Worm (Caenorhabditis elegans) whole organism, L2 larva: ENCODE measurements around the gene T23F6.3.

Experiments used
- C34F6.9 ChIP-seq: fragments of 150-350 bp; optimal IDR thresholded peaks from 2 replicates; lab custom pipeline; 2014; ENCODE audit warnings: missing biosample characterization, missing genetic modification characterization
- F13H6.1 ChIP-seq: sonication (generic microtip); optimal IDR thresholded peaks from 2 replicates; lab custom pipeline; 2016; ENCODE audit warnings: missing genetic modification characterization, missing compliant biosample characterization
- R02D3.7 ChIP-seq: fragments of 150-350 bp; optimal IDR thresholded peaks from 2 replicates; lab custom pipeline; 2014; ENCODE audit warnings: missing biosample characterization, missing genetic modification characterization
- Y55F3AM.14 ChIP-seq: fragments of 200-800 bp; sonication (Bioruptor generic); optimal IDR thresholded peaks from 2 replicates; lab custom pipeline; 2018; ENCODE audit warnings: mild to moderate bottlenecking, missing genetic modification characterization, missing compliant biosample characterization
- ZK546.5 ChIP-seq: sonication (generic microtip); optimal IDR thresholded peaks from 2 replicates; lab custom pipeline; 2017; ENCODE audit warnings: missing biosample characterization, missing genetic modification characterization
- alr-1 ChIP-seq: fragments of 150-350 bp; optimal IDR thresholded peaks from 2 replicates; lab custom pipeline; 2014; ENCODE audit warnings: missing biosample characterization, missing genetic modification characterization
- aly-2 ChIP-seq: fragments of 150-350 bp; optimal IDR thresholded peaks from 2 replicates; lab custom pipeline; 2014; ENCODE audit warnings: missing biosample characterization, missing genetic modification characterization
- ama-1 ChIP-seq: fragments of 150-350 bp; optimal IDR thresholded peaks from 2 replicates; lab custom pipeline; 2018; ENCODE audit warnings: inconsistent platforms
- blmp-1 ChIP-seq: sonication (generic microtip); optimal IDR thresholded peaks from 2 replicates; lab custom pipeline; 2017; ENCODE audit warnings: missing genetic modification characterization, mild to moderate bottlenecking, missing compliant biosample characterization, antibody characterized with exemption, moderate library complexity; ENCODE audit not compliant: insufficient read depth
- ceh-16 ChIP-seq: fragments of 150-350 bp; optimal IDR thresholded peaks from 2 replicates; lab custom pipeline; 2014; ENCODE audit warnings: missing biosample characterization, missing genetic modification characterization
- ceh-82 ChIP-seq: fragments of 150-350 bp; optimal IDR thresholded peaks from 2 replicates; lab custom pipeline; 2014; ENCODE audit warnings: missing biosample characterization, missing genetic modification characterization
- crh-2 ChIP-seq: sonication (generic microtip); optimal IDR thresholded peaks from 2 replicates; lab custom pipeline; 2017; ENCODE audit warnings: missing biosample characterization, missing genetic modification characterization
- dmd-4 ChIP-seq: sonication (generic microtip); optimal IDR thresholded peaks from 2 replicates; lab custom pipeline; 2017; ENCODE audit warnings: missing biosample characterization, missing genetic modification characterization
- egl-27 ChIP-seq: sonication (generic microtip); optimal IDR thresholded peaks from 3 replicates; lab custom pipeline; 2017; ENCODE audit warnings: missing biosample characterization, missing genetic modification reagents, missing genetic modification characterization
- elt-1 ChIP-seq: fragments of 150-350 bp; optimal IDR thresholded peaks from 2 replicates; lab custom pipeline; 2014; ENCODE audit warnings: missing biosample characterization, missing genetic modification characterization
- elt-3 ChIP-seq: sonication (generic microtip); optimal IDR thresholded peaks from 2 replicates; lab custom pipeline; 2017; ENCODE audit warnings: missing biosample characterization, missing genetic modification characterization
- fos-1 ChIP-seq: fragments of 150-350 bp; optimal IDR thresholded peaks from 2 replicates; lab custom pipeline; 2014; ENCODE audit warnings: missing biosample characterization, missing genetic modification characterization
- gmeb-1 ChIP-seq: fragments of 150-350 bp; optimal IDR thresholded peaks from 2 replicates; lab custom pipeline; 2014; ENCODE audit warnings: missing biosample characterization, missing genetic modification characterization
- lin-11 ChIP-seq: fragments of 150-350 bp; sonication (generic microtip); optimal IDR thresholded peaks from 2 replicates; lab custom pipeline; 2014; ENCODE audit warnings: missing biosample characterization, missing genetic modification characterization, inconsistent platforms, mixed read lengths
- lin-13 ChIP-seq: fragments of 150-350 bp; optimal IDR thresholded peaks from 2 replicates; lab custom pipeline; 2014; ENCODE audit warnings: missing biosample characterization, missing genetic modification reagents, missing genetic modification characterization
- lin-39 ChIP-seq: fragments of 150-350 bp; optimal IDR thresholded peaks from 2 replicates; lab custom pipeline; 2014; ENCODE audit warnings: missing biosample characterization, missing genetic modification reagents, missing genetic modification characterization
- lsy-2 ChIP-seq, 2 experiments: fragments of 150-350 bp in 1 of 2; sonication (generic microtip) in 1 of 2; optimal IDR thresholded peaks; 2 replicates each; lab custom pipeline; 2014 to 2017; ENCODE audit warnings: missing biosample characterization in 2 of 2, missing genetic modification characterization in 2 of 2
- mab-5 ChIP-seq: fragments of 150-350 bp; optimal IDR thresholded peaks from 2 replicates; lab custom pipeline; 2014; ENCODE audit warnings: missing biosample characterization, missing genetic modification characterization
- mdl-1 ChIP-seq, 2 experiments: fragments of 150-350 bp in 1 of 2; sonication (generic microtip) in 1 of 2; optimal IDR thresholded peaks; 2 replicates each; lab custom pipeline; 2017; ENCODE audit warnings: missing biosample characterization in 2 of 2, missing genetic modification characterization in 2 of 2
- nhr-10 ChIP-seq: sonication (generic microtip); optimal IDR thresholded peaks from 2 replicates; lab custom pipeline; 2017; ENCODE audit warnings: missing biosample characterization, missing genetic modification characterization
- nhr-11 ChIP-seq: fragments of 150-350 bp; optimal IDR thresholded peaks from 2 replicates; lab custom pipeline; 2014; ENCODE audit warnings: missing biosample characterization, missing genetic modification characterization
- nhr-12 ChIP-seq: fragments of 150-350 bp; optimal IDR thresholded peaks from 2 replicates; lab custom pipeline; 2014; ENCODE audit warnings: missing biosample characterization, missing genetic modification characterization
- nhr-129 ChIP-seq: fragments of 150-350 bp; optimal IDR thresholded peaks from 2 replicates; lab custom pipeline; 2014; ENCODE audit warnings: missing biosample characterization, missing genetic modification characterization
- nhr-21 ChIP-seq: fragments of 150-350 bp; optimal IDR thresholded peaks from 2 replicates; lab custom pipeline; 2014; ENCODE audit warnings: missing biosample characterization, missing genetic modification characterization
- nhr-23 ChIP-seq: fragments of 150-350 bp; optimal IDR thresholded peaks from 2 replicates; lab custom pipeline; 2014; ENCODE audit warnings: missing biosample characterization, missing genetic modification reagents, missing genetic modification characterization
- nhr-237 ChIP-seq: fragments of 150-350 bp; optimal IDR thresholded peaks from 2 replicates; lab custom pipeline; 2014; ENCODE audit warnings: missing biosample characterization, missing genetic modification characterization
- nhr-25 ChIP-seq: fragments of 150-350 bp; sonication (generic microtip); optimal IDR thresholded peaks from 3 replicates; lab custom pipeline; 2014; ENCODE audit warnings: missing biosample characterization, missing genetic modification characterization
- nhr-6 ChIP-seq: fragments of 150-350 bp; optimal IDR thresholded peaks from 2 replicates; lab custom pipeline; 2014; ENCODE audit warnings: missing biosample characterization, missing genetic modification characterization
- nhr-77 ChIP-seq: fragments of 150-350 bp; optimal IDR thresholded peaks from 2 replicates; lab custom pipeline; 2014; ENCODE audit warnings: missing biosample characterization, missing genetic modification characterization
- peb-1 ChIP-seq: fragments of 150-350 bp; optimal IDR thresholded peaks from 2 replicates; lab custom pipeline; 2014; ENCODE audit warnings: missing biosample characterization, missing genetic modification characterization
- sem-4 ChIP-seq: fragments of 150-350 bp; optimal IDR thresholded peaks from 2 replicates; lab custom pipeline; 2014; ENCODE audit warnings: missing biosample characterization, missing genetic modification reagents, missing genetic modification characterization
- skn-1 ChIP-seq: sonication (generic microtip); optimal IDR thresholded peaks from 2 replicates; lab custom pipeline; 2017; ENCODE audit warnings: missing biosample characterization, missing genetic modification characterization
- sma-3 ChIP-seq: sonication (generic microtip); optimal IDR thresholded peaks from 2 replicates; lab custom pipeline; 2016; ENCODE audit warnings: missing genetic modification reagents, missing genetic modification characterization, missing compliant biosample characterization
- sma-9 ChIP-seq, 2 experiments: fragments of 150-350 bp in 1 of 2; sonication (generic microtip) in 1 of 2; optimal IDR thresholded peaks; 2 replicates each; lab custom pipeline; 2014 to 2016; ENCODE audit warnings: missing genetic modification characterization in 2 of 2, mild to moderate bottlenecking in 1 of 2, missing biosample characterization in 1 of 2, missing compliant biosample characterization in 1 of 2, missing genetic modification reagents in 1 of 2, moderate library complexity in 1 of 2
- snpc-4 ChIP-seq: fragments of 150-350 bp; optimal IDR thresholded peaks from 2 replicates; lab custom pipeline; 2014; ENCODE audit warnings: missing biosample characterization, missing genetic modification characterization
- unc-55 ChIP-seq: fragments of 150-350 bp; sonication (generic microtip); optimal IDR thresholded peaks from 3 replicates; lab custom pipeline; 2014; ENCODE audit warnings: missing biosample characterization, missing genetic modification reagents, missing genetic modification characterization
- unc-62 ChIP-seq: fragments of 150-350 bp; optimal IDR thresholded peaks from 2 replicates; lab custom pipeline; 2014; ENCODE audit warnings: missing biosample characterization, missing genetic modification reagents, missing genetic modification characterization
- zag-1 ChIP-seq: fragments of 150-350 bp; optimal IDR thresholded peaks from 2 replicates; lab custom pipeline; 2014; ENCODE audit warnings: missing biosample characterization, missing genetic modification characterization
- ztf-11 ChIP-seq: sonication (generic microtip); optimal IDR thresholded peaks from 2 replicates; lab custom pipeline; 2017; ENCODE audit warnings: missing biosample characterization, missing genetic modification characterization

T23F6.3 gene

DNA sequence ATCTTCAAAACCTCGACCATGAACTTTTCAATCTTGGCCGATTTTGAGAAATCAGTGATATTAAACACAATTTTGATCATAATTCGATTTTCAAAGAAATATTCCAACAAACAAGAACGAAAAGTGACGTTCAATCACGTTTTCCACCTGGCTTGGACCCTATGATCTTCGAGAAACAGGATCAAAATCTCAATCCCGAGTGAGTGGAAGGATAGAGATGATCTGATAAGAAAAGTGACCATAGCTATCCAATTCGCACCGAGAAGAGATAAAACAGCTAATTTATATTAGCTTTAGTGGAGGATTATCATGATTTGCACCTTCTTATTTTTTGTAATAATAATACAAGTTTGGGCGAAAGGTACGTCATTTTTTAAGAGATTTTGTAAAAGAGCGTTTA lies 3.5 kb downstream of the T23F6.3 start, which contains the start of gene T23F6.2:
TSS of gene T23F6.2 (plus strand) at position 251 of the 400 bp plus-strand sequence.
- TF ChIP-seq lin-39 (tag; lab: Kevin White, UChicago) (no peak), nhr-10 (no peak), C34F6.9 (tag; lab: Kevin White, UChicago) (no peak), skn-1 (tag; lab: Kevin White, UChicago) (no peak), unc-62 (GFP tag; lab: Kevin White, UChicago) (no peak), snpc-4 (tag; lab: Kevin White, UChicago) (no peak), nhr-25 (tag; lab: Kevin White, UChicago) (no peak), dmd-4 (tag; lab: Kevin White, UChicago) (no peak), nhr-77 (no peak), sma-3 (GFP tag; lab: Kevin White, UChicago) (no peak), lin-11 (tag; lab: Kevin White, UChicago) (no peak)

DNA sequence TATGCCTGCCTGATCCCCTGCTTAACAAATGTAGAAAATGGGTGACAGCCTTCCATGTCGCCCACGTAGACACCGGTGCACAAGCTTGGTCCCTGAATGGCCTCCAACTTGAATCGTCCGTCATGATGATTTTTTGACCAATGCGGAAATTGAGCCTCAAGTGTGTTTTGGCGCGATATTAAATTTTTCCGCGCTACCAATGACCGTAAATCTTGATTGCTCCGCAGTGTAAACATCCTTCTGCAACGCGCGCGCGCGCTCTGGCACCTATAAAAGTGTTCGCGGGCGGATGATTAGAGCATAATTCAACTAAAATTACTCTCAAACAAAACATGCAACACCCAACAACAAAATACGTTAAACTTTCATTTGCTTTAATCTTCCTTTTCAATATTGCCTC lies 4.9 kb downstream of the T23F6.3 start, which contains the start of gene idpp-7:
TSS of gene idpp-7 (plus strand) at position 301 of the 400 bp plus-strand sequence.
- TF ChIP-seq Y55F3AM.14 (GFP tag; lab: Kevin White, UChicago) (no peak), dmd-4 (tag; lab: Kevin White, UChicago) (no peak)

DNA sequence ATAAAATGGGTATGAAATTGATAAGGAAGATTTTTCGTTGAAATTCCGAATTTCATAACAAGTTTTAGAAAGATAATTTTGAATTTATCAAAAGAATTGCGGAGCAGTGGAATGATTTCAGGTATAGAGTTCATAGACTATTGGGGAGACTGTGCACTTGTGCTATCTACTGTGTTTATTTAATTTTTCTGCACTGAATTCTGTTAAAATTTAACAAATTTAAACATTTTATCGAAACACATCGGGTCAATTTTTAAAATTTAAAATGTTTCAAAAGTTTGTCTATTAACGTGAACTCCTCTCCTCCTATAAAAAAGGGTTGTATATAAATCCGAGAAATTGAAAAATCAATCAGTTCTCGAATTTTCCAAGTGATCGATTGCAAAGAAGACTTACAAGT lies 7.0 kb downstream of the T23F6.3 start, which contains the start of gene C27D8.1:
TSS of gene C27D8.1 (plus strand) at position 301 of the 400 bp plus-strand sequence.
- TF ChIP-seq sem-4 (no peak), ceh-16 (tag; lab: Kevin White, UChicago) (no peak), sma-3 (GFP tag; lab: Kevin White, UChicago) (no peak), ZK546.5 (tag; lab: Kevin White, UChicago) (no peak), nhr-237 (tag; lab: Kevin White, UChicago) (no peak), elt-3 (no peak), unc-55 (no peak), lin-39 (tag; lab: Kevin White, UChicago) (no peak)
- TF ChIP-seq, all 48 proteins: peak for 0

DNA sequence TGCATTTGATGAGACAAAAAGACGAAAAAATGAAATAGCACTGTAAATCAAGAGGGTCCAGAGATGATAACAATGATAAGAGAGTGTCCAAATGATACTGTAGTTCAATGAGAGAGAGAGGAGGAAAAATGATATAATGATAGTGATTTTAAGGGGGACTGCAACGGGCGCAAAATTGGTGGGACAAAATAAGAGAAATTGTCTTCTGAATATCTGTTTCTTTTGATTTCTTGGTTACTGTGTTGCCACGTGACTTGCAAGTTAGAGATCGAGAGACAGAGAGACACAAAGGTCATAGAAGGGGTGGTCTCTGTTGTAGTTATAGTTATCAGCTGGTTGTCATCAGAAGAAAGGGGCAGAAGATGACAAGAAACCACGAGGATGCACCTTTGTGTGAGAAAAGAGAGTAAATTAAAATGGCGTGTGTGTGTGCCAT lies 8.6 kb downstream of the T23F6.3 start:
- TF ChIP-seq fos-1 (tag; lab: Kevin White, UChicago) = peak; percentile 88
- TF ChIP-seq nhr-23 (tag; lab: Kevin White, UChicago) = no peak
- no peak for TF ChIP-seq ZK546.5 (tag; lab: Kevin White, UChicago)
- TF ChIP-seq nhr-129 = peak; percentile 18
- peak; percentile 9 for TF ChIP-seq ama-1 (lab: Kevin White, UChicago)
- TF ChIP-seq elt-3 = no peak
- no peak for TF ChIP-seq lin-39 (tag; lab: Kevin White, UChicago)
- TF ChIP-seq nhr-11 (tag; lab: Kevin White, UChicago) = no peak
- TF ChIP-seq nhr-237 (tag; lab: Kevin White, UChicago) = no peak
- peak; percentile 41 for TF ChIP-seq F13H6.1
- peak; percentile 75 for TF ChIP-seq nhr-21 (tag; lab: Kevin White, UChicago)
- no peak for TF ChIP-seq elt-1 (tag; lab: Kevin White, UChicago)
- TF ChIP-seq aly-2 (tag; lab: Kevin White, UChicago) = no peak
- no peak for TF ChIP-seq snpc-4 (tag; lab: Kevin White, UChicago)
- peak; percentile 38 for TF ChIP-seq skn-1 (tag; lab: Kevin White, UChicago)
- TF ChIP-seq blmp-1 (tag; lab: Kevin White, UChicago) = peak; percentile 25
- TF ChIP-seq dmd-4 (tag; lab: Kevin White, UChicago) = no peak
- no peak for TF ChIP-seq egl-27 (tag; lab: Kevin White, UChicago)
- TF ChIP-seq unc-62 (GFP tag; lab: Kevin White, UChicago) = no peak
- no peak for TF ChIP-seq nhr-12 (tag; lab: Kevin White, UChicago)
- no peak for TF ChIP-seq nhr-77
- TF ChIP-seq mab-5 (tag; lab: Kevin White, UChicago) = no peak
- TF ChIP-seq Y55F3AM.14 (GFP tag; lab: Kevin White, UChicago) = peak; percentile 53
- TF ChIP-seq lin-13 = peak; percentile 42
- peak; percentile 89 for TF ChIP-seq sma-3 (GFP tag; lab: Kevin White, UChicago)
- peak; percentile 78 for TF ChIP-seq nhr-25 (tag; lab: Kevin White, UChicago)
- TF ChIP-seq peb-1 (tag; lab: Kevin White, UChicago) = no peak
- TF ChIP-seq unc-55 = no peak
- TF ChIP-seq crh-2 (tag; lab: Kevin White, UChicago) = peak; percentile 67
- TF ChIP-seq ceh-16 (tag; lab: Kevin White, UChicago) = no peak
- TF ChIP-seq gmeb-1 (tag; lab: Kevin White, UChicago) = peak; percentile 67
- TF ChIP-seq sma-9 (GFP tag; optimal IDR thresholded peaks at IDR 0.05; lab: Kevin White, UChicago) = peak; percentile 89
- no peak for TF ChIP-seq sma-9 (tag; optimal IDR thresholded peaks at IDR 0.05; lab: Kevin White, UChicago)
- TF ChIP-seq R02D3.7 (tag; lab: Kevin White, UChicago) = no peak
- no peak for TF ChIP-seq zag-1
- no peak for TF ChIP-seq nhr-10
- TF ChIP-seq ztf-11 (tag; lab: Kevin White, UChicago) = no peak
- TF ChIP-seq C34F6.9 (tag; lab: Kevin White, UChicago) = no peak
- no peak for TF ChIP-seq alr-1 (tag; lab: Kevin White, UChicago)
- TF ChIP-seq lin-11 (tag; lab: Kevin White, UChicago) = no peak
- TF ChIP-seq ceh-82 (tag; lab: Kevin White, UChicago) = no peak
- peak in 1 of 2 experiments; percentile 76 for TF ChIP-seq mdl-1 (tag; optimal IDR thresholded peaks at IDR 0.05; lab: Kevin White, UChicago)
- TF ChIP-seq lsy-2 (tag; optimal IDR thresholded peaks at IDR 0.05; lab: Kevin White, UChicago) = peak in 1 of 2 experiments; percentile 42
- TF ChIP-seq nhr-6 (tag; lab: Kevin White, UChicago) = peak; percentile 38
- TF ChIP-seq sem-4 = no peak
